Worm (Caenorhabditis elegans): ENCODE results near the gene M163.10.

DNA sequence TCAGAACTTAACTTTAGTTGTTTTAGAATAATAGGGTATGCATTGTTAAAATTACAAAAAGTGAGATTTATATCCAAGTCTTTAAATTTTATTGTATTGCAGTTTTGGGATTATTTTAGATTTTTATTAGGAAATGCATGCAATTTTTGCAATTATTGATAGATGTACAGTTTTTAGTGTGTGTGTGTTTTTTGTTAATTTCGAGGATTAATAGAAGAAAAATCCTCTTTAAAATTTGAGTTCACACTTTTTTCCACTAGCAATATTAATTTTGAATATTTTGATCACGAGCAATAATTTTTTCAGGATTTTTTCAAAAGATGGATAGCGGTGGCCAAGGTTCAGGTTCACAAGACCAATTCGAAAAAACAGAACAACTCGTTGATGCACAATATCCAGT, 22.9 kb upstream of the M163.10 start, which contains the start of gene jmjd-3.2:
- TF ChIP-seq cog-1 (tag; optimal IDR thresholded peaks at IDR 0.05) (no peak), ztf-23 (GFP tag; IDR thresholded peaks at IDR 0.05) (no peak), med-1 (GFP tag; optimal IDR thresholded peaks at IDR 0.05; ENCODE audit: insufficient read depth) (no peak)
